Worm (Caenorhabditis elegans) whole organism, early embryonic: Measurements from ENCODE around the gene sand-1.

ENCODE experiments used
- B0310.2 ChIP-seq: sonication (generic microtip); optimal IDR thresholded peaks from 2 replicates; lab custom pipeline; 2016; ENCODE audit warnings: mild to moderate bottlenecking, missing genetic modification characterization, missing compliant biosample characterization
- F13C5.2 ChIP-seq: sonication (generic microtip); optimal IDR thresholded peaks from 2 replicates; lab custom pipeline; 2017; ENCODE audit warnings: mild to moderate bottlenecking, missing genetic modification characterization, inconsistent platforms, missing compliant biosample characterization
- aly-1 ChIP-seq: sonication (generic microtip); optimal IDR thresholded peaks from 2 replicates; lab custom pipeline; 2016; ENCODE audit warnings: missing genetic modification characterization, missing compliant biosample characterization
- ama-1 ChIP-seq: fragments of 150-350 bp; optimal IDR thresholded peaks from 2 replicates; lab custom pipeline; 2014
- ceh-13 ChIP-seq: fragments of 200-800 bp; sonication (Bioruptor generic); optimal IDR thresholded peaks from 2 replicates; lab custom pipeline; 2018; ENCODE audit warnings: mild to moderate bottlenecking, missing genetic modification characterization, missing compliant biosample characterization
- ceh-36 ChIP-seq: sonication (generic microtip); optimal IDR thresholded peaks from 2 replicates; lab custom pipeline; 2016; ENCODE audit warnings: missing genetic modification characterization, inconsistent platforms, missing compliant biosample characterization
- ets-7 ChIP-seq: sonication (generic microtip); optimal IDR thresholded peaks from 2 replicates; lab custom pipeline; 2016; ENCODE audit warnings: missing genotype, missing genetic modification characterization, missing compliant biosample characterization
- flt-1 ChIP-seq: fragments of 200-800 bp; sonication (Bioruptor generic); IDR thresholded peaks from 2 replicates; pipeline ENCODE4 v1.3.6; 2022; ENCODE audit warnings: missing genetic modification characterization, missing compliant biosample characterization
- hmbx-1 ChIP-seq: sonication (generic microtip); optimal IDR thresholded peaks from 2 replicates; lab custom pipeline; 2016; ENCODE audit warnings: mild to moderate bottlenecking, missing genetic modification characterization, missing compliant biosample characterization
- hmg-4 ChIP-seq: fragments of 200-800 bp; sonication (Bioruptor generic); optimal IDR thresholded peaks from 2 replicates; lab custom pipeline; 2018; ENCODE audit warnings: mild to moderate bottlenecking, missing genetic modification characterization, missing compliant biosample characterization
- hnd-1 ChIP-seq: sonication (generic microtip); optimal IDR thresholded peaks from 2 replicates; lab custom pipeline; 2016; ENCODE audit warnings: missing genetic modification characterization, missing compliant biosample characterization
- pes-1 ChIP-seq: fragments of 200-800 bp; sonication (Bioruptor generic); IDR thresholded peaks from 2 replicates; pipeline ENCODE4 v1.3.6; 2022; ENCODE audit warnings: missing genetic modification reagents, missing genetic modification characterization, missing compliant biosample characterization
- scrt-1 ChIP-seq: fragments of 200-800 bp; sonication (Bioruptor generic); IDR thresholded peaks from 2 replicates; pipeline ENCODE4 v1.3.6; 2022; ENCODE audit warnings: missing genetic modification characterization, missing compliant biosample characterization
- sea-1 ChIP-seq: fragments of 200-800 bp; sonication (Bioruptor generic); conservative IDR thresholded peaks from 2 replicates; pipeline ENCODE4 v1.3.6; 2022; ENCODE audit warnings: missing genetic modification characterization, missing compliant biosample characterization
- tbx-11 ChIP-seq: fragments of 200-800 bp; sonication (Bioruptor generic); IDR thresholded peaks from 2 replicates; pipeline ENCODE4 v1.3.6; 2022; ENCODE audit warnings: missing genetic modification characterization, missing compliant biosample characterization
- tbx-37 ChIP-seq: fragments of 200-800 bp; sonication (Bioruptor generic); conservative IDR thresholded peaks from 2 replicates; pipeline ENCODE4 v1.3.6; 2022; ENCODE audit warnings: missing genetic modification reagents, missing genetic modification characterization, missing compliant biosample characterization
- tra-4 ChIP-seq: sonication (generic microtip); optimal IDR thresholded peaks from 2 replicates; lab custom pipeline; 2017; ENCODE audit warnings: missing genetic modification characterization, missing compliant biosample characterization

Gene sand-1

DNA sequence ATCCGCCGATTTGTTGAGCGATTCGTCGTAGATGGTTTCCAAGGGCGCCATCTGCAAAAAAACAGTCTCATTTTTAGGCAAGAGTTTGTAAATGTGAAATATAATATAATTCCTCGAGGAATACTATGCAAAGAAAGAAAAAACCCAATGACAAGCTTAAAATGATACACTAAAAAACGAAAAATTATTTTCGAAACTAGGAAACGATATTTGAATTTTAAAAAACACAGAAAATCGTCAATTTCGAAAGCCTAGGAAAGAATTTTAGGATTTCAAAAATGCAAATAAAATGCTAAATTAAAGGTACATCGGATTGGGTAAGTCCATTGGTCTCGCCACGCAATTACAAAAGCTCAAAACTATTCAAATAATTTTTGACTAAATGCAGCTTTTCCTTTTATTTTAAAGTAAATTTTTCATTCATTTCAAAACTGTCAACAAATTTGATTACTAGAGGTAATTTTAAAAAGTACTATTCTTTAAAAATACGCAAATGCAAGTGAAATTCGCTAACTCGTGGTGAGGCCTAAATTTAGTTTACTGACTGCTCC, 24.9 kb downstream of the sand-1 start, which contains the start of the genes htp-1 and ZK616.5:
htp-1 (minus strand) TSS at position 51 of the 551 bp plus-strand sequence.
ZK616.5 (plus strand) TSS at position 423 of the 551 bp plus-strand sequence.
- no peak for TF ChIP-seq flt-1 (GFP tag; lab: Robert Waterston, UW)
- TF ChIP-seq hnd-1 (tag; lab: Kevin White, UChicago), result no peak
- TF ChIP-seq tra-4 (tag; lab: Kevin White, UChicago), result no peak
- TF ChIP-seq B0310.2 (tag; lab: Kevin White, UChicago), result no peak
- no peak for TF ChIP-seq F13C5.2 (tag; lab: Kevin White, UChicago)
- TF ChIP-seq scrt-1, result no peak
- TF ChIP-seq hmg-4 (GFP tag; lab: Kevin White, UChicago), result no peak
- no peak for TF ChIP-seq ama-1
- no peak for TF ChIP-seq hmbx-1 (tag; lab: Kevin White, UChicago)
- TF ChIP-seq tbx-11 (GFP tag; lab: Robert Waterston, UW), result no peak
- TF ChIP-seq tbx-37 (GFP tag; lab: Robert Waterston, UW), result no peak
- no peak for TF ChIP-seq pes-1 (GFP tag; lab: Robert Waterston, UW)
- TF ChIP-seq ceh-13 (GFP tag; lab: Kevin White, UChicago), result no peak

DNA sequence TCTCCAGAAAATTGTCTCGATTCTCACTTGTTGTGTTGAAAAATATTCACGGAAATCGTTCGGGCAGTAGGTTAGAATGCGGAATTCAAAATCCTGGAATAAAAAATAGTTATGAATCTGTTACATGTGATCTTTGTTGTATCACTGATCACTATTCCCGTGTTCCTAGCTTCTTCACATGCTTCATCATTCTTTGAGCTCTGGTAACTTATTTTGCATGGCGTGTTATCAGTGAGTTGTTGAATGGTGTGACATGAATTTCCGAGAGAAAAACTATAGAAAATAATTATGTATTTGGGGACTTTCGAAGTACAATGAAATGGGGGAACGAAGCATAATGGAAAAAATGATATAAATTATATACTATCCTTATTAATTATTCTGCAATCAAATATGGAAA, 26.9 kb downstream of the sand-1 start:
- TF ChIP-seq hmbx-1 (tag; lab: Kevin White, UChicago) (no peak), B0310.2 (tag; lab: Kevin White, UChicago) (no peak), scrt-1 (no peak), ets-7 (tag; lab: Kevin White, UChicago) (no peak), tbx-11 (GFP tag; lab: Robert Waterston, UW) (no peak), F13C5.2 (tag; lab: Kevin White, UChicago) (no peak)

DNA sequence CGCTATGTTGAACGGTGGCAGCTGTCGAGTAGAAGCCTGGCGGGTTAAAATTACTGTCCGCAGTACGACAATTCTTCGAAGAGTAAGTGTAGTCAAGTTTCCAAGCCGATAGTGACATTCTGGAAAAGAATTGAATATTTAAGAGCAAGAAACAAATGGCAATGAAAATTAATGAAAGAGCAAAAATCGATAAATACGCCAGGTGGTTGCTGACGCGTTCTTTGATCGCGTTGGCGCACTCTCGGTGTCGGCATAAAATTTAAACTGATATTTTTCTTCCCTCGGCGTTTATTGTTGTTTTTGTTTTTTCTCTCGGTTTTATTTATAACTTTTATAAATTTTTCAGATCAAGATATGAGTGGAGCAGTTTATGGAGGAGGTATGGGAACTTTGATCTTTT, 28.0 kb downstream of the sand-1 start, which contains the start of the genes perm-3 and swsn-6:
perm-3 (minus strand) TSS at position 118 of the 400 bp plus-strand sequence.
swsn-6 (plus strand) TSS at position 347 of the 400 bp plus-strand sequence.
- peak; percentile 20 for TF ChIP-seq F13C5.2 (tag; lab: Kevin White, UChicago)
- TF ChIP-seq tbx-37 (GFP tag; lab: Robert Waterston, UW), result no peak

DNA sequence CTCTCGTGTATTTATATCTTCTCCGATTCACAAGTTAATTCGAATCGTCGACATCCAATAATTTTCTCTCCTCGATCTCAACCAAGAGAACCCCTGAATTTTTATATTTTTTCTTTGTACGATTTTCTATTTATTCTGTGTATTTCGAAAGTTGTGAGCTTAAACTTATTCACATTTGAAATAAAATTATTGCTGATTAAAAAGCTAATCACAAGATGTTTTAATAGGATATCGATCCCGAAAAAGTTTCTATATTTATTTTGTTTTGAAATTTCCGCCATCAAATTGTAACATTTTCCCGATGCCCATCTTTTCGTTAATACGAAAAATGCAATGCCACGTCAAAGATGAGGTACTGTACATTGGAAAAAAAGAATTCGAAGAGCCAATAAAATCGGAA, 30.1 kb downstream of the sand-1 start, which contains the start of gene ZK616.3:
ZK616.3 (plus strand) TSS at position 301 of the 400 bp plus-strand sequence.
- TF ChIP-seq tra-4 (tag; lab: Kevin White, UChicago) (no peak), hmg-4 (GFP tag; lab: Kevin White, UChicago) (no peak), ceh-13 (GFP tag; lab: Kevin White, UChicago) (no peak), ama-1 (no peak), ets-7 (tag; lab: Kevin White, UChicago) (no peak), B0310.2 (tag; lab: Kevin White, UChicago) (no peak), tbx-11 (GFP tag; lab: Robert Waterston, UW) (no peak), ceh-36 (tag; lab: Kevin White, UChicago) (no peak), hmbx-1 (tag; lab: Kevin White, UChicago) (no peak)

DNA sequence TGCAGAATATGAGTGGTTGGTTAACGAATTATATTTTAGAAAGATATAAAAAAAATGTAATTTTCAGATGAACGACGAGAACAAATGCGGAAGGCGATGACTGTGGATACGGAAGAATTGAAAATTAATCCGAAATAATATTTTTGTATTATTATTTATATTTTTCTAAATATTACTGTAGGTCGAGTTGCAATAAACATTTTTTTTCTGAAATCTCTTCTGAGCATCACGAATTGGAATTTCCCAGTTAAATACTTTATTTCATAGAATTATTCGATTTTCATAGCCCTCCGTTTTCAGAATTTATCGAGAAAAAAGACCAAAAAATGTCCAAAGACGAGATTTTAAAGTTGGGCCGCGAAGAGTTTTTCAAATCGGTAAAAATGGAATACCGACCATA, 30.9 kb downstream of the sand-1 start, which contains the start of gene ZK616.2:
ZK616.2 (plus strand) TSS at position 301 of the 400 bp plus-strand sequence.
- TF ChIP-seq aly-1, result no peak

DNA sequence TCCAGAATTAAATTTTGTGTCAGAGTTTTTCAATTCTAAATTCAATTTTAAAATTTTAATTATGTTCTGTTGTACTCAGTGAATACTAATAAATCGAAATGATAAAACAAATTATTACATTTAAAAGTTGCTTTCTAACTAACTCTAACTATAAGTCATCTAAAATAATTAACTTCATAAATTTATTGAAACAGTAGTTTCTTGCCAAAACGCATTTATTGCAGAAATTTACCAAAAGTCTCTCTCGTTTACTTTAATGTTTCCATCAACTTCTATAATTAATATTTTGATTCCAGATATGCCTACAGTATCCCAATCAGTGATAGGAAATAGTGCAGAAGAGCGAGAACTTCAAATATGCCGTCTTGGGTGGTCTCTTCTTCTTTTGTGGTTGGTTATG, 33.9 kb downstream of the sand-1 start, which contains the start of gene ZK616.1:
ZK616.1 (plus strand) TSS at position 301 of the 400 bp plus-strand sequence.
- no peak for TF ChIP-seq flt-1 (GFP tag; lab: Robert Waterston, UW)
- no peak for TF ChIP-seq hmbx-1 (tag; lab: Kevin White, UChicago)
- no peak for TF ChIP-seq pes-1 (GFP tag; lab: Robert Waterston, UW)
- no peak for TF ChIP-seq ceh-36 (tag; lab: Kevin White, UChicago)
- TF ChIP-seq sea-1 (GFP tag; lab: Robert Waterston, UW), result no peak
- TF ChIP-seq aly-1, result no peak
- no peak for TF ChIP-seq ceh-13 (GFP tag; lab: Kevin White, UChicago)
- TF ChIP-seq ama-1, result no peak
- no peak for TF ChIP-seq F13C5.2 (tag; lab: Kevin White, UChicago)
- TF ChIP-seq tbx-37 (GFP tag; lab: Robert Waterston, UW), result no peak
- no peak for TF ChIP-seq scrt-1
- no peak for TF ChIP-seq tra-4 (tag; lab: Kevin White, UChicago)
- no peak for TF ChIP-seq tbx-11 (GFP tag; lab: Robert Waterston, UW)
- no peak for TF ChIP-seq hmg-4 (GFP tag; lab: Kevin White, UChicago)
- no peak for TF ChIP-seq B0310.2 (tag; lab: Kevin White, UChicago)
- TF ChIP-seq ets-7 (tag; lab: Kevin White, UChicago), result no peak
- TF ChIP-seq hnd-1 (tag; lab: Kevin White, UChicago), result no peak

DNA sequence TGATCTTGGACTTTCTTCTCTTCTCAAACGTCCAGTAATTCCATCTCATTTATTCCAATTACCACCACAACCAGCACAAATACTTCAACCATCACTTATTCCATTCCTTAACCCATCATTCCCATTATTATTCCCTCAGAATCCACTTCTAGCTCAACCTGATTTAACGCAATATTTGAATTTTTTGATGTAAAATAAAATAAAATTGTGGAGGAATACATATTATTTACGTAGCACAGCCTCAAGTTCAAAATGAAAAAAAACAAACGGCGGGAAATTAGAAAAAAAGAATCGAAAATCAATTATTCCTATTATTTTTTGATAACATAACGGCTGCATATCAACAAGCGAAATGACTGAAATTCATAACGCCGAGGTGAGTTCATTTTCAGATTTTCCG, 38.7 kb downstream of the sand-1 start, which contains the start of gene ZK616.61:
ZK616.61 (plus strand) TSS at position 301 of the 400 bp plus-strand sequence.
- TF ChIP-seq B0310.2 (tag; lab: Kevin White, UChicago) (no peak), ama-1 (no peak), pes-1 (GFP tag; lab: Robert Waterston, UW) (no peak), scrt-1 (no peak), hmg-4 (GFP tag; lab: Kevin White, UChicago) (no peak), flt-1 (GFP tag; lab: Robert Waterston, UW) (no peak), hmbx-1 (tag; lab: Kevin White, UChicago) (no peak), tbx-11 (GFP tag; lab: Robert Waterston, UW) (no peak), tbx-37 (GFP tag; lab: Robert Waterston, UW) (no peak), F13C5.2 (tag; lab: Kevin White, UChicago) (no peak), aly-1 (no peak), hnd-1 (tag; lab: Kevin White, UChicago) (no peak), ceh-36 (tag; lab: Kevin White, UChicago) (no peak), ets-7 (tag; lab: Kevin White, UChicago) (no peak), tra-4 (tag; lab: Kevin White, UChicago) (no peak), ceh-13 (GFP tag; lab: Kevin White, UChicago) (no peak), sea-1 (GFP tag; lab: Robert Waterston, UW) (no peak)
